Fruit fly (Drosophila melanogaster): Measurements from ENCODE around the gene CG6321.

The CG6321 gene

DNA sequence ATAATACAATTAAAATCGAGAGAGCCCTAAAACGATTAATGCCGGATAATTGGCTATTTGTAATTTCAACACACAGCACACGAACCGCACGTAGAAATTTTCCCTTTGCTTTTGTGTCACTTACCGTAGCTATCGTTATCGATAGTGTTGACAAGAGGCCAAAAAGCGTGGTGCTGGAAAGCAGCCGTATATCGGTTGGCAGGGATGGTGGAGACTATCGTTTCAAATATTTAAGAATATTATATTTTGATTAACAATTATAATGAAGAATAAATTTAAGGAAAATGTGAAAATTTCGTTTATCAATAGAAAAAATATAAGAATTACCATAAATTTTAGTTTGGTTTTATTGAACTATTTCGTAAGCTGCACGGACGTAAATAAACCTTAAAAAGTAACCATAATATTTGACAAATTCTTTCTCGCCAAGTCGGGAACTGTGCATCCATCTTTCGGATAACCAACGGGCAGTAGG lies 32.1 kb upstream of the CG6321 start, which contains the start of gene JIL-1 (continued):
- peak; percentile 89 for TF ChIP-seq bbx (GFP tag; IDR thresholded peaks at IDR 0.05; ENCODE audit: partially characterized antibody)
- peak; percentile 43 for TF ChIP-seq PHDP (tag; optimal IDR thresholded peaks at IDR 0.05)
- TF ChIP-seq Neu2 (GFP tag; optimal IDR thresholded peaks at IDR 0.05; ENCODE audit: borderline replicate concordance) = no peak
- peak; percentile 29 for TF ChIP-seq caup (GFP tag; optimal IDR thresholded peaks at IDR 0.05; ENCODE audit: severe bottlenecking)
- TF ChIP-seq Rfx (GFP tag; IDR thresholded peaks at IDR 0.05) = peak; percentile 94
- peak; percentile 47 for TF ChIP-seq CG31441 (GFP tag; IDR thresholded peaks at IDR 0.05)
- TF ChIP-seq HLHmδ (GFP tag; optimal IDR thresholded peaks at IDR 0.05) = peak; percentile 10
- TF ChIP-seq cg (GFP tag; optimal IDR thresholded peaks at IDR 0.05) = no peak
- TF ChIP-seq vnd (GFP tag; IDR thresholded peaks at IDR 0.05; ENCODE audit: partially characterized antibody) = peak; percentile 77
- TF ChIP-seq CG11504 (tag; optimal IDR thresholded peaks at IDR 0.05) = peak; percentile 61
- no peak for TF ChIP-seq Poxn (GFP tag; IDR thresholded peaks at IDR 0.05)
- TF ChIP-seq HLH4C (GFP tag; IDR thresholded peaks at IDR 0.05; ENCODE audit: partially characterized antibody) = peak; percentile 82
- peak; percentile 27 for TF ChIP-seq Jarid2 (GFP tag; optimal IDR thresholded peaks at IDR 0.05)
- TF ChIP-seq Lpt (GFP tag; optimal IDR thresholded peaks at IDR 0.05) = no peak
- peak; percentile 65 for TF ChIP-seq Hr3 (GFP tag; optimal IDR thresholded peaks at IDR 0.05)
- TF ChIP-seq CG1529 (GFP tag; optimal IDR thresholded peaks at IDR 0.05) = peak; percentile 11
- peak; percentile 6 for TF ChIP-seq Deaf1 (tag; optimal IDR thresholded peaks at IDR 0.05)
- no peak for TF ChIP-seq sima (GFP tag; optimal IDR thresholded peaks at IDR 0.05)
- TF ChIP-seq E2f2 (GFP tag; IDR thresholded peaks at IDR 0.05) = peak; percentile 49
- TF ChIP-seq CG43689 (GFP tag; IDR thresholded peaks at IDR 0.05) = 0 out of 2 replicates have a peak, but pooled peaks have one; percentile 31
- peak; percentile 56 for TF ChIP-seq CG1233 (GFP tag; optimal IDR thresholded peaks at IDR 0.05)
- no peak for TF ChIP-seq gce (GFP tag; IDR thresholded peaks at IDR 0.05)
- TF ChIP-seq CG7928 (GFP tag; optimal IDR thresholded peaks at IDR 0.05) = peak; percentile 89
- peak; percentile 62 for TF ChIP-seq CG32772 (GFP tag; IDR thresholded peaks at IDR 0.05)
- peak; percentile 76 for TF ChIP-seq lilli (GFP tag; optimal IDR thresholded peaks at IDR 0.05)
- peak; percentile 48 for TF ChIP-seq CG4854 (GFP tag; optimal IDR thresholded peaks at IDR 0.05)
- TF ChIP-seq chn (GFP tag; optimal IDR thresholded peaks at IDR 0.05) = peak; percentile 50
- TF ChIP-seq corto (GFP tag; optimal IDR thresholded peaks at IDR 0.05) = no peak
- peak; percentile 55; the same call in 1 of the 2 replicates for TF ChIP-seq Adf1 (GFP tag; IDR thresholded peaks at IDR 0.05)
- TF ChIP-seq maf-S (GFP tag; optimal IDR thresholded peaks at IDR 0.05) = no peak
- TF ChIP-seq Myb (GFP tag; optimal IDR thresholded peaks at IDR 0.05) = peak; percentile 31
- peak; percentile 65 for TF ChIP-seq phol (tag; optimal IDR thresholded peaks at IDR 0.05)
- peak; percentile 35; the same call in 1 of the 2 replicates for TF ChIP-seq HLH3B (GFP tag; IDR thresholded peaks at IDR 0.05)
- no peak for TF ChIP-seq CG10565 (GFP tag; optimal IDR thresholded peaks at IDR 0.05)
- TF ChIP-seq MBD-R2 (GFP tag; IDR thresholded peaks at IDR 0.05) = peak; percentile 88
- peak; percentile 85 for TF ChIP-seq Dll (GFP tag; IDR thresholded peaks at IDR 0.05; ENCODE audit: partially characterized antibody)
- peak; percentile 93 for TF ChIP-seq Opbp (GFP tag; IDR thresholded peaks at IDR 0.05; ENCODE audit: partially characterized antibody)
- peak; percentile 70 for TF ChIP-seq MESR4 (GFP tag; optimal IDR thresholded peaks at IDR 0.05)
- 0 out of 2 replicates have a peak, but pooled peaks have one; percentile 11 for TF ChIP-seq wor (GFP tag; IDR thresholded peaks at IDR 0.05)
- peak; percentile 41 for TF ChIP-seq CG3995 (GFP tag; optimal IDR thresholded peaks at IDR 0.05)
- TF ChIP-seq CG4730 (GFP tag; IDR thresholded peaks at IDR 0.05) = peak; percentile 50
- TF ChIP-seq exex (tag; optimal IDR thresholded peaks at IDR 0.05) = no peak
- no peak for TF ChIP-seq CG8359 (GFP tag; optimal IDR thresholded peaks at IDR 0.05; ENCODE audit: borderline replicate concordance)
- peak; percentile 4 for TF ChIP-seq CG1792 (GFP tag; optimal IDR thresholded peaks at IDR 0.05)
- no peak for TF ChIP-seq pfk (GFP tag; optimal IDR thresholded peaks at IDR 0.05)
- no peak for TF ChIP-seq Hmx (GFP tag; optimal IDR thresholded peaks at IDR 0.05)
- TF ChIP-seq yki (optimal IDR thresholded peaks at IDR 0.05) = no peak
- no peak for TF ChIP-seq CG15479 (GFP tag; optimal IDR thresholded peaks at IDR 0.05)
- peak; percentile 31 for TF ChIP-seq CG13894 (tag; optimal IDR thresholded peaks at IDR 0.05)
- peak; percentile 48 for TF ChIP-seq az2 (GFP tag; optimal IDR thresholded peaks at IDR 0.05)

All from whole organism, embryonic.